Fruit fly (Drosophila melanogaster) whole organism, prepupa: Measurements from ENCODE around the gene me31B.

Experiments used
- Blimp-1 ChIP-seq: fragments of 200-800 bp; sonication (Bioruptor generic); optimal IDR thresholded peaks from 3 replicates; lab custom pipeline; 2017; ENCODE audit warnings: missing biosample characterization, missing genetic modification characterization, mild to moderate bottlenecking, moderate library complexity, missing genetic modification reagents
- CG10631 ChIP-seq: fragments of 200-800 bp; sonication (Bioruptor generic); optimal IDR thresholded peaks from 2 replicates; lab custom pipeline; 2016; ENCODE audit warnings: missing biosample characterization, missing genetic modification characterization
- CG16779 ChIP-seq: fragments of 200-800 bp; sonication (Bioruptor generic); optimal IDR thresholded peaks from 3 replicates; lab custom pipeline; 2017; ENCODE audit warnings: missing biosample characterization, mild to moderate bottlenecking, missing genetic modification characterization
- CG3919 ChIP-seq: fragments of 200-800 bp; sonication (Bioruptor generic); optimal IDR thresholded peaks from 3 replicates; lab custom pipeline; 2016; ENCODE audit warnings: missing biosample characterization, missing genetic modification characterization
- CG6276 ChIP-seq: fragments of 200-800 bp; sonication (Bioruptor generic); optimal IDR thresholded peaks from 2 replicates; lab custom pipeline; 2017; ENCODE audit warnings: missing biosample characterization, mild to moderate bottlenecking, missing genetic modification characterization
- Eip75B ChIP-seq: fragments of 200-800 bp; sonication (Bioruptor generic); optimal IDR thresholded peaks from 3 replicates; lab custom pipeline; 2016; ENCODE audit warnings: missing biosample characterization, missing genetic modification characterization
- Eip78C ChIP-seq: fragments of 200-800 bp; sonication (Bioruptor generic); peaks from one replicate; lab custom pipeline; 2016; ENCODE audit warnings: missing biosample characterization, missing genetic modification characterization
- Hr39 ChIP-seq: fragments of 200-800 bp; sonication (Bioruptor generic); optimal IDR thresholded peaks from 2 replicates; lab custom pipeline; 2016; ENCODE audit warnings: missing biosample characterization, missing genetic modification characterization
- fd59A ChIP-seq: fragments of 200-800 bp; sonication (Bioruptor generic); optimal IDR thresholded peaks from 2 replicates; lab custom pipeline; 2017; ENCODE audit warnings: missing biosample characterization, mild to moderate bottlenecking, missing genetic modification characterization, missing genetic modification reagents
- fkh ChIP-seq: fragments of 200-800 bp; sonication (Bioruptor generic); optimal IDR thresholded peaks from 3 replicates; lab custom pipeline; 2017; ENCODE audit warnings: missing biosample characterization, mild to moderate bottlenecking, missing genetic modification characterization, moderate library complexity
- net ChIP-seq: fragments of 200-800 bp; sonication (Bioruptor generic); optimal IDR thresholded peaks from 3 replicates; lab custom pipeline; 2016; ENCODE audit warnings: missing biosample characterization, missing genetic modification characterization
- svp ChIP-seq: fragments of 200-800 bp; sonication (Bioruptor generic); peaks from one replicate; lab custom pipeline; 2016; ENCODE audit warnings: missing biosample characterization, missing genetic modification characterization

DNA sequence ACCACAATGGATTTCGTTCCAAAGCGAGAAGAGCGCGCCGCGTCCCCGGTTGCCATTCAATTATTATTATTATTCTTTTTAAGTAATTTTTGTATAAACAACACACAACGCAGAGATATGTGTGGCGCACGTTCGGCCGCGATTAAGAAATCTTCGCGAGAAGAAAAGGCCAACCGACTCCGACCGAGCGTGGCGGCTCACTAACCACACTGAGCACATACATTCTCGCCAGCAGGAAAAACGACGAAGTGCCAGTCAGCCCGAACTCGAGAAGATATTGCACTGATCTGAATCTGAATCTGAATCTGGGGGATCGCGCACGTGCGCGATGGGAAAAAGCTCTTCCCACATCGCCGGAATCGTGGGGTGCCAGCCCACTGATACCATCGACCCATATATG, 40.2 kb upstream of the me31B start, which contains the start of gene Sur:
- peak; percentile 84 for TF ChIP-seq svp
- no peak for TF ChIP-seq CG3919 (GFP tag; lab: Kevin White, UChicago)
- peak; percentile 15 for TF ChIP-seq fkh
- TF ChIP-seq Blimp-1 (GFP tag; lab: Kevin White, UChicago) = no peak
- no peak for TF ChIP-seq CG16779 (tag; lab: Kevin White, UChicago)
- no peak for TF ChIP-seq fd59A (GFP tag; lab: Kevin White, UChicago)
- no peak for TF ChIP-seq CG6276
- no peak for TF ChIP-seq net
- no peak for TF ChIP-seq Eip75B (GFP tag; lab: Kevin White, UChicago)
- no peak for TF ChIP-seq CG10631
- TF ChIP-seq Eip78C (GFP tag; lab: Kevin White, UChicago) = peak; percentile 58
- TF ChIP-seq Hr39 (GFP tag; lab: Kevin White, UChicago) = no peak
